Worm (Caenorhabditis elegans) whole organism, early embryonic: ENCODE data around the gene tat-1.

Source experiments
- B0310.2 ChIP-seq: sonication (generic microtip); optimal IDR thresholded peaks from 2 replicates; lab custom pipeline; 2016; ENCODE audit warnings: mild to moderate bottlenecking, missing genetic modification characterization, missing compliant biosample characterization
- ama-1 ChIP-seq: fragments of 150-350 bp; optimal IDR thresholded peaks from 2 replicates; lab custom pipeline; 2014
- flt-1 ChIP-seq: fragments of 200-800 bp; sonication (Bioruptor generic); IDR thresholded peaks from 2 replicates; pipeline ENCODE4 v1.3.6; 2022; ENCODE audit warnings: missing genetic modification characterization, missing compliant biosample characterization
- hmbx-1 ChIP-seq: sonication (generic microtip); optimal IDR thresholded peaks from 2 replicates; lab custom pipeline; 2016; ENCODE audit warnings: mild to moderate bottlenecking, missing genetic modification characterization, missing compliant biosample characterization
- hmg-4 ChIP-seq: fragments of 200-800 bp; sonication (Bioruptor generic); optimal IDR thresholded peaks from 2 replicates; lab custom pipeline; 2018; ENCODE audit warnings: mild to moderate bottlenecking, missing genetic modification characterization, missing compliant biosample characterization
- hnd-1 ChIP-seq: sonication (generic microtip); optimal IDR thresholded peaks from 2 replicates; lab custom pipeline; 2016; ENCODE audit warnings: missing genetic modification characterization, missing compliant biosample characterization
- pes-1 ChIP-seq: fragments of 200-800 bp; sonication (Bioruptor generic); IDR thresholded peaks from 2 replicates; pipeline ENCODE4 v1.3.6; 2022; ENCODE audit warnings: missing genetic modification reagents, missing genetic modification characterization, missing compliant biosample characterization
- scrt-1 ChIP-seq: fragments of 200-800 bp; sonication (Bioruptor generic); IDR thresholded peaks from 2 replicates; pipeline ENCODE4 v1.3.6; 2022; ENCODE audit warnings: missing genetic modification characterization, missing compliant biosample characterization
- sea-1 ChIP-seq: fragments of 200-800 bp; sonication (Bioruptor generic); conservative IDR thresholded peaks from 2 replicates; pipeline ENCODE4 v1.3.6; 2022; ENCODE audit warnings: missing genetic modification characterization, missing compliant biosample characterization
- tbx-37 ChIP-seq: fragments of 200-800 bp; sonication (Bioruptor generic); conservative IDR thresholded peaks from 2 replicates; pipeline ENCODE4 v1.3.6; 2022; ENCODE audit warnings: missing genetic modification reagents, missing genetic modification characterization, missing compliant biosample characterization

ce11 chrIII:12453315-12453714 is 31.8 kb upstream of the tat-1 start, which contains the start of gene ani-1:
- TF ChIP-seq hnd-1 (tag; lab: Kevin White, UChicago): no peak
- TF ChIP-seq sea-1 (GFP tag; lab: Robert Waterston, UW): no peak
- no peak for TF ChIP-seq B0310.2 (tag; lab: Kevin White, UChicago)
- TF ChIP-seq tbx-37 (GFP tag; lab: Robert Waterston, UW): no peak
- TF ChIP-seq flt-1 (GFP tag; lab: Robert Waterston, UW): no peak
- no peak for TF ChIP-seq ama-1
- TF ChIP-seq pes-1 (GFP tag; lab: Robert Waterston, UW): no peak
- TF ChIP-seq scrt-1 (GFP tag; lab: Robert Waterston, UW): no peak
- no peak for TF ChIP-seq hmbx-1
- no peak for TF ChIP-seq hmg-4 (GFP tag; lab: Kevin White, UChicago)
